Fruit fly (Drosophila melanogaster) whole organism, adult: ENCODE data around the gene CG33764.

Experiments used
- CG12768 ChIP-seq: fragments of 200-800 bp; sonication (Bioruptor generic); optimal IDR thresholded peaks from 2 replicates; lab custom pipeline; 2017; ENCODE audit warnings: missing biosample characterization, missing genetic modification characterization, mild to moderate bottlenecking, moderate library complexity, missing genetic modification reagents
- kay ChIP-seq: fragments of 200-800 bp; sonication (Bioruptor generic); peaks from one replicate; lab custom pipeline; 2016; ENCODE audit warnings: missing biosample characterization, missing genetic modification characterization, borderline replicate concordance

dm6 chr3L:4242428-4242827, 24.9 kb downstream of the CG33764 start, which contains the start of gene pav:
- no peak for TF ChIP-seq CG12768
- no peak for TF ChIP-seq kay (GFP tag; lab: Kevin White, UChicago)
